Worm (Caenorhabditis elegans) whole organism, young adult: Measurements from ENCODE around the gene F22B3.7.

ENCODE experiments used
- Y79H2A.3 ChIP-seq: fragments of 200-800 bp; sonication (Bioruptor generic); conservative IDR thresholded peaks from 2 replicates; pipeline ENCODE4 v1.3.6; 2022; ENCODE audit warnings: missing genetic modification reagents, missing genetic modification characterization, missing compliant biosample characterization
- Y95B8A.8 ChIP-seq: fragments of 200-800 bp; sonication (Bioruptor generic); IDR thresholded peaks from 2 replicates; pipeline ENCODE4 v1.3.6; 2022; ENCODE audit warnings: missing genetic modification reagents, missing genetic modification characterization, missing compliant biosample characterization
- ZK185.1 ChIP-seq: sonication (generic microtip); optimal IDR thresholded peaks from 2 replicates; lab custom pipeline; 2016; ENCODE audit warnings: mild to moderate bottlenecking, missing genetic modification characterization, missing compliant biosample characterization; ENCODE audit not compliant: poor library complexity, severe bottlenecking
- ceh-40 ChIP-seq: fragments of 200-800 bp; sonication (Bioruptor generic); IDR thresholded peaks from 2 replicates; pipeline ENCODE4 v1.3.6; 2022; ENCODE audit warnings: missing genetic modification characterization, missing compliant biosample characterization
- chd-7 ChIP-seq: sonication (generic microtip); optimal IDR thresholded peaks from 2 replicates; lab custom pipeline; 2016; ENCODE audit warnings: mild to moderate bottlenecking, missing genetic modification characterization, moderate library complexity, missing compliant biosample characterization
- dpff-1 ChIP-seq: sonication (generic microtip); optimal IDR thresholded peaks from 2 replicates; lab custom pipeline; 2017; ENCODE audit warnings: mild to moderate bottlenecking, missing genetic modification characterization, missing compliant biosample characterization
- him-1 ChIP-seq: sonication (generic microtip); optimal IDR thresholded peaks from 2 replicates; lab custom pipeline; 2016; ENCODE audit warnings: missing genotype, missing genetic modification reagents, missing genetic modification characterization, missing compliant biosample characterization
- lin-35 ChIP-seq, 3 experiments: fragments of 150-350 bp in 2 of 3; sonication (generic microtip) in 1 of 3; optimal IDR thresholded peaks; 2 replicates each; lab custom pipeline; 2014 to 2018; ENCODE audit warnings: missing biosample characterization in 3 of 3, missing genetic modification characterization in 3 of 3, missing genetic modification reagents in 3 of 3
- mxl-1 ChIP-seq: sonication (generic microtip); optimal IDR thresholded peaks from 2 replicates; lab custom pipeline; 2016; ENCODE audit warnings: missing genetic modification characterization, missing compliant biosample characterization
- nfya-1 ChIP-seq: sonication (generic microtip); optimal IDR thresholded peaks from 2 replicates; lab custom pipeline; 2017; ENCODE audit warnings: antibody characterized with exemption, missing compliant biosample characterization, missing genetic modification characterization, borderline replicate concordance; ENCODE audit not compliant: insufficient read depth
- nfya-2 ChIP-seq: fragments of 200-800 bp; sonication (Bioruptor generic); IDR thresholded peaks from 2 replicates; pipeline ENCODE4 v1.3.6; 2022; ENCODE audit warnings: missing genetic modification reagents, missing genetic modification characterization, missing compliant biosample characterization
- pha-4 ChIP-seq: fragments of 150-350 bp; sonication (generic microtip); optimal IDR thresholded peaks from 2 replicates; lab custom pipeline; 2014; ENCODE audit warnings: missing biosample characterization, missing genetic modification reagents, missing genetic modification characterization
- snpc-1.1 ChIP-seq: sonication (generic microtip); optimal IDR thresholded peaks from 2 replicates; lab custom pipeline; 2017; ENCODE audit warnings: missing genetic modification characterization, mild to moderate bottlenecking, missing compliant biosample characterization, antibody characterized with exemption, moderate library complexity, missing genotype, missing genetic modification reagents; ENCODE audit not compliant: insufficient read depth
- snpc-4 ChIP-seq, 5 experiments: fragments of 150-350 bp in 1 of 5; sonication (generic microtip) in 4 of 5; optimal IDR thresholded peaks; 2 replicates each; lab custom pipeline; 2014 to 2018; ENCODE audit warnings: missing genetic modification characterization in 5 of 5, missing biosample characterization in 3 of 5, antibody characterized with exemption in 2 of 5, mild to moderate bottlenecking in 2 of 5, missing compliant biosample characterization in 2 of 5, missing genotype in 2 of 5, moderate library complexity in 2 of 5, missing genetic modification reagents in 1 of 5

- TF ChIP-seq dpff-1 (tag; lab: Kevin White, UChicago) (no peak), snpc-4 (GFP tag; optimal IDR thresholded peaks at IDR 0.05; lab: Kevin White, UChicago) (no peak), snpc-4 (tag; optimal IDR thresholded peaks at IDR 0.05; lab: Kevin White, UChicago) (no peak), him-1 (tag; lab: Kevin White, UChicago) (no peak), Y95B8A.8 (GFP tag; lab: Robert Waterston, UW) (no peak), ceh-40 (GFP tag; lab: Robert Waterston, UW) (no peak), chd-7 (tag; lab: Kevin White, UChicago) (no peak), nfya-2 (GFP tag; lab: Robert Waterston, UW) (no peak), Y79H2A.3 (GFP tag; lab: Robert Waterston, UW) (no peak), nfya-1 (tag; lab: Kevin White, UChicago) (no peak), ZK185.1 (no peak), mxl-1 (tag; lab: Kevin White, UChicago) (no peak), snpc-1.1 (tag; lab: Kevin White, UChicago) (no peak), pha-4 (tag; lab: Kevin White, UChicago) (no peak), lin-35 (GFP tag; optimal IDR thresholded peaks at IDR 0.05; lab: Kevin White, UChicago) (no peak)
Measured at ce11 chrIV:11465125-11465524, 43.5 kb upstream of the F22B3.7 start, which contains the start of gene C10C6.3.
